Worm (Caenorhabditis elegans) whole organism, mixed stage, embryonic: Measurements from ENCODE around the gene T24E12.2.

ENCODE experiments used
- mab-5 ChIP-seq: fragments of 150-350 bp; optimal IDR thresholded peaks from 2 replicates; lab custom pipeline; 2014; ENCODE audit warnings: missing biosample characterization, missing genetic modification characterization
- nhr-12 ChIP-seq: fragments of 150-350 bp; optimal IDR thresholded peaks from 2 replicates; lab custom pipeline; 2014; ENCODE audit warnings: missing biosample characterization, missing genetic modification characterization
- nhr-237 ChIP-seq: fragments of 150-350 bp; optimal IDR thresholded peaks from 2 replicates; lab custom pipeline; 2014; ENCODE audit warnings: missing biosample characterization, missing genetic modification characterization
- snpc-4 ChIP-seq: fragments of 150-350 bp; optimal IDR thresholded peaks from 2 replicates; lab custom pipeline; 2014; ENCODE audit warnings: missing biosample characterization, missing genetic modification characterization

DNA sequence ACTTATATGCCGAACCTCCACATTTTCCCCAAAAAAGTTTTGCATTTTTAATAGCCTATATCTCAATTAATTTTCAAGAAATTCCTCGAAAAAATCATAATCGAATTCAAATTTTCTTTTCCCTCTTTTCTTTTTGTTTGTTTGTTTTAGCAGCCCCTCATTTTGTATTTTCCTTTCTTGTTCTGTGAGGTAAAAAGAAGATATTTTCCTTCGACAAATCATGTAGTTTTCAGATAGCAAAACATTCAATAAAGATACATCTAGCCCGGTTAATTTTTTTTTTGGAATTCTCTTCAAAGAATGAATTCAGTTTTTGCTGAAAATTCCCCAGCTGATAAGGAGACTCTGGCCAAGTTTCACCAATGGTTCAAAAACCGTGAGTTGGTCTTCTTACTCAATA is 7.0 kb upstream of the T24E12.2 start, which contains the start of gene T24E12.3:
- no peak for TF ChIP-seq mab-5 (tag; lab: Kevin White, UChicago)
- no peak for TF ChIP-seq snpc-4
- TF ChIP-seq nhr-237: no peak
- no peak for TF ChIP-seq nhr-12 (tag; lab: Kevin White, UChicago)
